Fruit fly (Drosophila melanogaster) whole organism, wandering third instar larva: ENCODE results near the gene spz3.

ENCODE experiments used
- HLH106 ChIP-seq: fragments of 200-800 bp; optimal IDR thresholded peaks from 3 replicates; lab custom pipeline; 2019; ENCODE audit warnings: missing biosample characterization, mild to moderate bottlenecking, missing genetic modification characterization, moderate library complexity
- Myc ChIP-seq: fragments of >200 bp; optimal IDR thresholded peaks from 2 replicates; lab custom pipeline; 2017
- Vsx2 ChIP-seq: fragments of 200-300, 225-300 bp; sonication (Bioruptor generic); optimal IDR thresholded peaks from 2 replicates; lab custom pipeline; 2018; ENCODE audit warnings: missing biosample characterization, missing genetic modification characterization; ENCODE audit not compliant: partially characterized antibody
- pan ChIP-seq: fragments of >200 bp; optimal IDR thresholded peaks from 2 replicates; lab custom pipeline; 2017
- psq ChIP-seq: fragments of 200-800 bp; sonication (Bioruptor generic); optimal IDR thresholded peaks from 3 replicates; lab custom pipeline; 2017; ENCODE audit warnings: missing biosample characterization, mild to moderate bottlenecking, missing genetic modification characterization, moderate library complexity

dm6 chr2L:7890654-7891114 is 11.3 kb upstream of the spz3 start, which contains the start of gene Spn28Db:
- TF ChIP-seq Myc, result peak; percentile 47
- TF ChIP-seq pan, result no peak
- TF ChIP-seq Vsx2 (GFP tag; lab: Kevin White, UChicago), result no peak
- TF ChIP-seq psq (GFP tag; lab: Kevin White, UChicago), result no peak
- no peak for TF ChIP-seq HLH106 (tag; lab: Kevin White, UChicago)
